Fruit fly (Drosophila melanogaster): ENCODE data around the gene CG2975.
A peak's percentile ranks its signal among the peaks of the same experiment; 100 is the strongest.

CG2975 gene

dm6 chr2L:2885503-2886225 is 45.7 kb downstream of the CG2975 start, which contains the start of the genes NTPase and lilli (continued):
- no peak for TF ChIP-seq Fer3 (tag; optimal IDR thresholded peaks at IDR 0.05)
- TF ChIP-seq CG2116 (GFP tag; optimal IDR thresholded peaks at IDR 0.05) = peak; percentile 70
- TF ChIP-seq kah (GFP tag; optimal IDR thresholded peaks at IDR 0.05) = no peak
- no peak for TF ChIP-seq CG33557 (GFP tag; optimal IDR thresholded peaks at IDR 0.05)
- TF ChIP-seq maf-S (GFP tag; optimal IDR thresholded peaks at IDR 0.05) = peak; percentile 55
- no peak for TF ChIP-seq MTF-1 (GFP tag; optimal IDR thresholded peaks at IDR 0.05; ENCODE audit: borderline replicate concordance)
- TF ChIP-seq luna (GFP tag; optimal IDR thresholded peaks at IDR 0.05) = no peak
- TF ChIP-seq CG4854 (GFP tag; optimal IDR thresholded peaks at IDR 0.05) = peak; percentile 72
- TF ChIP-seq Oaz (GFP tag; IDR thresholded peaks at IDR 0.05) = 0 out of 2 replicates have a peak, but pooled peaks have one; percentile 28
- TF ChIP-seq CG15011 (GFP tag; optimal IDR thresholded peaks at IDR 0.05) = no peak
- no peak for TF ChIP-seq jing (GFP tag; optimal IDR thresholded peaks at IDR 0.05)
- TF ChIP-seq CG17328 (GFP tag; IDR thresholded peaks at IDR 0.05) = peak; percentile 54
- TF ChIP-seq Elba2 (GFP tag; optimal IDR thresholded peaks at IDR 0.05) = peak; percentile 18
- TF ChIP-seq cwo (GFP tag; optimal IDR thresholded peaks at IDR 0.05) = peak; percentile 25
- TF ChIP-seq CG14014 (GFP tag; IDR thresholded peaks at IDR 0.05) = peak; percentile 44; the same call in 1 of the 2 replicates
- peak; percentile 84 for TF ChIP-seq Pdp1 (GFP tag; optimal IDR thresholded peaks at IDR 0.05)
- TF ChIP-seq CG10209 (GFP tag; optimal IDR thresholded peaks at IDR 0.05) = peak; percentile 59
- TF ChIP-seq Xrp1 (GFP tag; IDR thresholded peaks at IDR 0.05) = peak; percentile 68; the same call in 1 of the 2 replicates
- peak; percentile 44; the same call in 1 of the 2 replicates for TF ChIP-seq CG6272 (GFP tag; IDR thresholded peaks at IDR 0.05)
- TF ChIP-seq croc (GFP tag; conservative IDR thresholded peaks at IDR 0.05) = no peak
- TF ChIP-seq esg (GFP tag; conservative IDR thresholded peaks at IDR 0.05) = no peak
- TF ChIP-seq HLH4C (GFP tag; IDR thresholded peaks at IDR 0.05; ENCODE audit: partially characterized antibody) = peak; percentile 92
- TF ChIP-seq CG1647 (GFP tag; optimal IDR thresholded peaks at IDR 0.05) = peak; percentile 55
- no peak for TF ChIP-seq ac (GFP tag; optimal IDR thresholded peaks at IDR 0.05)
- no peak for TF ChIP-seq CG2678 (tag; optimal IDR thresholded peaks at IDR 0.05)
- TF ChIP-seq al (GFP tag; IDR thresholded peaks at IDR 0.05) = 0 out of 2 replicates have a peak, but pooled peaks have one; percentile 7
- peak; percentile 42; the same call in 1 of the 3 replicates for TF ChIP-seq Optix (GFP tag; IDR thresholded peaks at IDR 0.05)
- peak; percentile 57 for TF ChIP-seq CG1603 (tag; optimal IDR thresholded peaks at IDR 0.05)
- no peak for TF ChIP-seq CG14667 (GFP tag; IDR thresholded peaks at IDR 0.05)
- no peak for TF ChIP-seq dan (GFP tag; IDR thresholded peaks at IDR 0.05)
- TF ChIP-seq Six4 (GFP tag; optimal IDR thresholded peaks at IDR 0.05) = peak; percentile 53
- no peak for TF ChIP-seq danr (GFP tag; IDR thresholded peaks at IDR 0.05)
- TF ChIP-seq h (optimal IDR thresholded peaks at IDR 0.05) = no peak
- peak; percentile 7 for TF ChIP-seq gcm2 (GFP tag; optimal IDR thresholded peaks at IDR 0.05)
- TF ChIP-seq Max (GFP tag; optimal IDR thresholded peaks at IDR 0.05) = peak; percentile 53
- TF ChIP-seq CG11247 (GFP tag; IDR thresholded peaks at IDR 0.05) = peak; percentile 50
- TF ChIP-seq CG10462 (GFP tag; optimal IDR thresholded peaks at IDR 0.05) = peak; percentile 22
- no peak for TF ChIP-seq cato (GFP tag; optimal IDR thresholded peaks at IDR 0.05; ENCODE audit: borderline replicate concordance)
- TF ChIP-seq CG8944 (GFP tag; optimal IDR thresholded peaks at IDR 0.05) = peak; percentile 61
- no peak for TF ChIP-seq da (GFP tag; optimal IDR thresholded peaks at IDR 0.05)
- TF ChIP-seq Usf (GFP tag; optimal IDR thresholded peaks at IDR 0.05) = no peak
- TF ChIP-seq CG11723 (GFP tag; optimal IDR thresholded peaks at IDR 0.05) = peak; percentile 31
- TF ChIP-seq Doc3 (GFP tag; IDR thresholded peaks at IDR 0.05; ENCODE audit: partially characterized antibody) = peak; percentile 90
- no peak for TF ChIP-seq Stat92E (GFP tag; optimal IDR thresholded peaks at IDR 0.05)
- peak; percentile 27 for TF ChIP-seq Hr3 (GFP tag; optimal IDR thresholded peaks at IDR 0.05)
- TF ChIP-seq gt (GFP tag; IDR thresholded peaks at IDR 0.05) = no peak
- TF ChIP-seq CG3407 (GFP tag; optimal IDR thresholded peaks at IDR 0.05) = no peak
- peak; percentile 64 for TF ChIP-seq p53 (GFP tag; optimal IDR thresholded peaks at IDR 0.05)
- peak; percentile 34; the same call in 1 of the 2 replicates for TF ChIP-seq CG31224 (GFP tag; IDR thresholded peaks at IDR 0.05)

Data from whole organism, embryonic.